Worm (Caenorhabditis elegans): ENCODE data around the gene zip-9.

zip-9 gene

DNA sequence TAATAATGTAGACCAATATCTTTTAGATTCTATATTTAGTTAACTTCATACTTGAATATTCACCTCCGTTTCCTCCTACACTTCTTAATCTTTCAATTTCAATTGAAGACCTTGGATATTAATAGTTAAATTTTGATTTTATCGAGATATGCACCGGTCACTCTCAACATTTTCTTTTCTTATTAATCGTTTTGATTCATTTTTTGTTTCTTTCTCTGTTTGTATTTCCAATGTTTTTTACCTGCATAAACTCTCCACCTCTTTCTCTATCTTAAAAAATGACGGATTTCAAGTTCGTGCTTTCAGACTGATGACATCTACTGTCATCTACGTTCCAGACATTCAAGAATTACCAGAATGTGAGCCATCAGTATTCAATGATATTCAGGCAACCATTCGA lies 49.5 kb downstream of the zip-9 start, which contains the start of gene frpr-9:
Gene frpr-9 (plus strand): TSS at position 301 of the 400 bp plus-strand sequence.
- TF ChIP-seq let-526 (GFP tag; IDR thresholded peaks at IDR 0.05) (no peak), nhr-27 (tag; optimal IDR thresholded peaks at IDR 0.05) (no peak), let-607 (tag; optimal IDR thresholded peaks at IDR 0.05) (no peak), lin-54 (GFP tag; optimal IDR thresholded peaks at IDR 0.05) (no peak), nfyb-1 (GFP tag; IDR thresholded peaks at IDR 0.05) (no peak), dpl-1 (GFP tag; optimal IDR thresholded peaks at IDR 0.05) (no peak), aptf-2 (GFP tag; conservative IDR thresholded peaks at IDR 0.05) (no peak), ztf-22 (GFP tag; optimal IDR thresholded peaks at IDR 0.05) (no peak), akir-1 (GFP tag; optimal IDR thresholded peaks at IDR 0.05) (no peak), K12H6.12 (tag; optimal IDR thresholded peaks at IDR 0.05) (no peak), tbp1 (GFP tag; optimal IDR thresholded peaks at IDR 0.05) (no peak), mxl-1 (tag; optimal IDR thresholded peaks at IDR 0.05) (no peak)

All from whole organism, young adult.